Worm (Caenorhabditis elegans): ENCODE results near the gene nhr-39.

The nhr-39 gene

ce11 chrV:9338452-9338851, 35.3 kb downstream of the nhr-39 start (continued):
- TF ChIP-seq zim-3 (tag; optimal IDR thresholded peaks at IDR 0.05), result peak; percentile 34
- TF ChIP-seq ceh-58 (GFP tag; IDR thresholded peaks at IDR 0.05), result 0 out of 2 replicates have a peak, but pooled peaks have one; percentile 1
- TF ChIP-seq chd-7 (tag; optimal IDR thresholded peaks at IDR 0.05), result peak; percentile 49
- no peak for TF ChIP-seq nhr-179 (tag; optimal IDR thresholded peaks at IDR 0.05)
- peak; percentile 3 for TF ChIP-seq tbp1 (GFP tag; optimal IDR thresholded peaks at IDR 0.05)
- TF ChIP-seq cebp-2 (GFP tag; IDR thresholded peaks at IDR 0.05), result 0 out of 2 replicates have a peak, but pooled peaks have one; percentile 40

- peak; percentile 42; the same call in 1 of the 2 replicates for TF ChIP-seq Y56A3A.18 (GFP tag; IDR thresholded peaks at IDR 0.05)
- TF ChIP-seq sea-2 (GFP tag; IDR thresholded peaks at IDR 0.05), result 0 out of 2 replicates have a peak, but pooled peaks have one; percentile 64
- TF ChIP-seq mcd-1 (GFP tag; IDR thresholded peaks at IDR 0.05), result 0 out of 2 replicates have a peak, but pooled peaks have one; percentile 8
- peak; percentile 23; the same call in 1 of the 2 replicates for TF ChIP-seq hmg-1.2 (GFP tag; IDR thresholded peaks at IDR 0.05)
- TF ChIP-seq pbrm-1 (GFP tag; IDR thresholded peaks at IDR 0.05), result 0 out of 2 replicates have a peak, but pooled peaks have one; percentile 46
- peak; percentile 31; the same call in 1 of the 2 replicates for TF ChIP-seq rcor-1 (GFP tag; IDR thresholded peaks at IDR 0.05)
- TF ChIP-seq F37B4.10 (GFP tag; IDR thresholded peaks at IDR 0.05), result peak; percentile 89; the same call in 1 of the 2 replicates
- TF ChIP-seq egl-44 (GFP tag; IDR thresholded peaks at IDR 0.05), result peak; percentile 24; the same call in 1 of the 2 replicates
- TF ChIP-seq hsf-1 (GFP tag; IDR thresholded peaks at IDR 0.05), result peak; percentile 54; the same call in 1 of the 2 replicates
- 0 out of 2 replicates have a peak, but pooled peaks have one; percentile 36 for TF ChIP-seq Y79H2A.3 (GFP tag; conservative IDR thresholded peaks at IDR 0.05)
Observed at ce11 chrV:9339292-9339691, 36.2 kb downstream of the nhr-39 start.

ce11 chrV:9340318-9340717, 37.2 kb downstream of the nhr-39 start:
- no peak for TF ChIP-seq nhr-179 (tag; optimal IDR thresholded peaks at IDR 0.05)
- peak; percentile 28; the same call in 1 of the 2 replicates for TF ChIP-seq ztf-28 (GFP tag; IDR thresholded peaks at IDR 0.05)
- no peak for TF ChIP-seq lag-1 (GFP tag; IDR thresholded peaks at IDR 0.05)
- TF ChIP-seq cebp-1 (GFP tag; IDR thresholded peaks at IDR 0.05), result peak; percentile 70
- peak; percentile 62 for TF ChIP-seq cebp-1 (tag; optimal IDR thresholded peaks at IDR 0.05)
- TF ChIP-seq cebp-2 (GFP tag; IDR thresholded peaks at IDR 0.05), result peak; percentile 97
- TF ChIP-seq efl-1 (GFP tag; optimal IDR thresholded peaks at IDR 0.05), result no peak
- TF ChIP-seq nfya-1 (tag; optimal IDR thresholded peaks at IDR 0.05; ENCODE audit: borderline replicate concordance, insufficient read depth), result no peak
- peak; percentile 80 for TF ChIP-seq C06A6.2 (GFP tag; conservative IDR thresholded peaks at IDR 0.05)
- TF ChIP-seq dox-1 (GFP tag; IDR thresholded peaks at IDR 0.05), result peak; percentile 58; the same call in 1 of the 2 replicates
- peak; percentile 59; the same call in 1 of the 2 replicates for TF ChIP-seq hsf-1 (GFP tag; IDR thresholded peaks at IDR 0.05)
- peak; percentile 26; the same call in 1 of the 2 replicates for TF ChIP-seq D2030.7 (GFP tag; IDR thresholded peaks at IDR 0.05)
- no peak for TF ChIP-seq ets-4 (GFP tag; optimal IDR thresholded peaks at IDR 0.05)
- TF ChIP-seq F57A8.1 (GFP tag; optimal IDR thresholded peaks at IDR 0.05), result no peak
- TF ChIP-seq aptf-3 (GFP tag; IDR thresholded peaks at IDR 0.05), result 0 out of 2 replicates have a peak, but pooled peaks have one; percentile 11
- TF ChIP-seq F23B12.7 (tag; optimal IDR thresholded peaks at IDR 0.05; ENCODE audit: insufficient read depth), result no peak
- peak; percentile 94 for TF ChIP-seq F37B4.10 (GFP tag; IDR thresholded peaks at IDR 0.05)
- peak; percentile 87 for TF ChIP-seq K11D2.4 (GFP tag; IDR thresholded peaks at IDR 0.05)
- TF ChIP-seq F55B11.4 (tag; optimal IDR thresholded peaks at IDR 0.05; ENCODE audit: borderline replicate concordance, insufficient read depth), result no peak
- TF ChIP-seq B0261.1 (tag; optimal IDR thresholded peaks at IDR 0.05), result no peak
- no peak for TF ChIP-seq him-1 (tag; optimal IDR thresholded peaks at IDR 0.05)
- TF ChIP-seq tlf-1 (GFP tag; optimal IDR thresholded peaks at IDR 0.05), result peak; percentile 47
- no peak for TF ChIP-seq sdz-38 (tag; optimal IDR thresholded peaks at IDR 0.05)
- peak; percentile 65; the same call in 1 of the 2 replicates for TF ChIP-seq sea-2 (GFP tag; IDR thresholded peaks at IDR 0.05)
- peak; percentile 72 for TF ChIP-seq ceh-100 (GFP tag; IDR thresholded peaks at IDR 0.05)
- TF ChIP-seq madf-3 (GFP tag; IDR thresholded peaks at IDR 0.05), result peak; percentile 80
- TF ChIP-seq F10E7.11 (tag; optimal IDR thresholded peaks at IDR 0.05), result no peak
- TF ChIP-seq T07F8.4 (tag; optimal IDR thresholded peaks at IDR 0.05), result no peak
- TF ChIP-seq atf-7 (tag; optimal IDR thresholded peaks at IDR 0.05), result peak; percentile 16
- TF ChIP-seq hrde-1 (tag; optimal IDR thresholded peaks at IDR 0.05; ENCODE audit: borderline replicate concordance), result no peak
- TF ChIP-seq nfyb-1 (GFP tag; IDR thresholded peaks at IDR 0.05), result peak; percentile 86
- peak; percentile 75 for TF ChIP-seq repo-1 (tag; optimal IDR thresholded peaks at IDR 0.05)
- TF ChIP-seq gei-17 (GFP tag; optimal IDR thresholded peaks at IDR 0.05), result no peak
